Fruit fly (Drosophila melanogaster) whole organism: ENCODE measurements around the gene CG5177.

Experiments used
- CG8478 ChIP-seq: fragments of >200 bp; optimal IDR thresholded peaks from 2 replicates; lab custom pipeline; 2018; ENCODE audit warnings: inconsistent platforms
- EcR ChIP-seq, 2 experiments: fragments of >200 bp; optimal IDR thresholded peaks; 2 replicates each; lab custom pipeline; 2017; ENCODE audit warnings: missing biosample characterization in 2 of 2, missing genetic modification characterization in 2 of 2, missing genetic modification reagents in 2 of 2
- pan ChIP-seq: fragments of >200 bp; optimal IDR thresholded peaks from 2 replicates; lab custom pipeline; 2017
- psq ChIP-seq: fragments of >200 bp; optimal IDR thresholded peaks from 2 replicates; lab custom pipeline; 2017
- usp ChIP-seq: fragments of >200 bp; optimal IDR thresholded peaks from 2 replicates; lab custom pipeline; 2017; ENCODE audit warnings: missing biosample characterization, missing genetic modification characterization, mixed read lengths

dm6 chr2L:7434737-7435356, 29.8 kb downstream of the CG5177 start:
- no peak for TF ChIP-seq pan
- TF ChIP-seq psq, result no peak
- TF ChIP-seq usp (GFP tag; lab: Kevin White, UChicago), result no peak
- no peak for TF ChIP-seq EcR (GFP tag; optimal IDR thresholded peaks at IDR 0.05; lab: Kevin White, UChicago)
- TF ChIP-seq CG8478, result no peak
